Worm (Caenorhabditis elegans) whole organism, L1 larva: ENCODE data around the gene ell-1.

ENCODE experiments used
- ceh-82 ChIP-seq, 3 experiments: fragments of 150-350 bp in 1 of 3; sonication (generic microtip) in 2 of 3; optimal IDR thresholded peaks; 2 replicates each; lab custom pipeline; 2014 to 2017; ENCODE audit warnings: missing biosample characterization in 3 of 3, missing genetic modification characterization in 3 of 3
- lin-13 ChIP-seq: fragments of 150-350 bp; optimal IDR thresholded peaks from 2 replicates; lab custom pipeline; 2014; ENCODE audit warnings: missing biosample characterization, missing genetic modification reagents, missing genetic modification characterization
- lsy-2 ChIP-seq, 2 experiments: fragments of 150-350 bp; optimal IDR thresholded peaks; 2 replicates each; lab custom pipeline; 2014; ENCODE audit warnings: missing biosample characterization in 2 of 2, missing genetic modification characterization in 2 of 2

DNA sequence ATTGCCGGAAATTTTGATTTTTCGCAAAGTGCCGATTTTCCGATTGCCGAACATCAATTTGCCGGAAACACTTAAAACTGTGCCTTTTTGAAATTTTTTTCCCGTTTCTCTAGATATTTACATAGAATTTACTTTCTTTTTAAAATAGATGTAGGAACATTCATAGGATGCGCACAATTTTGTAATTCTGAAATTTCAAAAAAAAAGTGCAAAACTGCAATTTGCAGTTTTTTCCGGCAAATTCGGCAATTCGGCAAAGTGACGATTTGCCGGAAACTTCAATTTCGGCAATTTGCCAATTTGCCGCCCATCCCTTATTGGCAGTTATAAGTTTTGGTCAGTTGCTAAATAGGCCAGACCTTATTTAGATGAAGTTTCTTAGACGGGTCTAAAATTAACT lies 62.4 kb downstream of the ell-1 start:
- TF ChIP-seq lin-13 (GFP tag; lab: Kevin White, UChicago): no peak
- no peak for TF ChIP-seq ceh-82 (tag; optimal IDR thresholded peaks at IDR 0.05; lab: Kevin White, UChicago)
- TF ChIP-seq lsy-2 (tag; optimal IDR thresholded peaks at IDR 0.05; lab: Kevin White, UChicago): no peak
